Fruit fly (Drosophila melanogaster): ENCODE results near the gene CG17712.

The CG17712 gene

dm6 chr2L:1729607-1730011 lies 22.3 kb downstream of the CG17712 start, which contains the start of the genes Eno and CG31937 (continued):
- TF ChIP-seq fd85E (GFP tag; optimal IDR thresholded peaks at IDR 0.05) (no peak), CG6276 (GFP tag; optimal IDR thresholded peaks at IDR 0.05) (peak; percentile 56), CG34406 (GFP tag; optimal IDR thresholded peaks at IDR 0.05) (peak; percentile 19), OdsH (GFP tag; optimal IDR thresholded peaks at IDR 0.05) (peak; percentile 72), Sox14 (GFP tag; optimal IDR thresholded peaks at IDR 0.05) (peak; percentile 81), cyc (GFP tag; optimal IDR thresholded peaks at IDR 0.05) (peak; percentile 32), CG9139 (GFP tag; optimal IDR thresholded peaks at IDR 0.05) (peak; percentile 14), topi (GFP tag; optimal IDR thresholded peaks at IDR 0.05) (peak; percentile 49)

DNA sequence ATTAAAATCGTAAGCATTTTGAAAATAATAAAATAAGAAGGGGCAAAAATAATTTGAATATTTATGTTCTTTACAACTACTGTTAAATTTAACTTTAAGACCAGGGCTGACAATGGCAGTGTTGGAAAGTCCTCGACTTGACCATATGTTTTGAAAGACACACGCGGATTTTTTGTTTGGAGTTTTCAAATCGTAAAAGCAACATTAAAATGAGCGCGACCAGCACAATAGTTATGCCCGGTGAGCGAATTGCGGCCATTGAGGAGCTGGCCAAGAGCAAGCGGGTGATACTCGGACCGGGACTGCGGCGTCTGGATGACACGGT lies 23.3 kb downstream of the CG17712 start, which contains the start of gene Rrp40:
Rrp40 (plus strand) TSS at position 113 of the 325 bp plus-strand sequence.
- TF ChIP-seq vri (GFP tag; optimal IDR thresholded peaks at IDR 0.05) (no peak), CG6276 (GFP tag; optimal IDR thresholded peaks at IDR 0.05) (no peak), CG11294 (GFP tag; IDR thresholded peaks at IDR 0.05) (no peak), Lpt (GFP tag; optimal IDR thresholded peaks at IDR 0.05) (no peak), CG32006 (GFP tag; optimal IDR thresholded peaks at IDR 0.05) (no peak), Eip78C (GFP tag) (no peak)

DNA sequence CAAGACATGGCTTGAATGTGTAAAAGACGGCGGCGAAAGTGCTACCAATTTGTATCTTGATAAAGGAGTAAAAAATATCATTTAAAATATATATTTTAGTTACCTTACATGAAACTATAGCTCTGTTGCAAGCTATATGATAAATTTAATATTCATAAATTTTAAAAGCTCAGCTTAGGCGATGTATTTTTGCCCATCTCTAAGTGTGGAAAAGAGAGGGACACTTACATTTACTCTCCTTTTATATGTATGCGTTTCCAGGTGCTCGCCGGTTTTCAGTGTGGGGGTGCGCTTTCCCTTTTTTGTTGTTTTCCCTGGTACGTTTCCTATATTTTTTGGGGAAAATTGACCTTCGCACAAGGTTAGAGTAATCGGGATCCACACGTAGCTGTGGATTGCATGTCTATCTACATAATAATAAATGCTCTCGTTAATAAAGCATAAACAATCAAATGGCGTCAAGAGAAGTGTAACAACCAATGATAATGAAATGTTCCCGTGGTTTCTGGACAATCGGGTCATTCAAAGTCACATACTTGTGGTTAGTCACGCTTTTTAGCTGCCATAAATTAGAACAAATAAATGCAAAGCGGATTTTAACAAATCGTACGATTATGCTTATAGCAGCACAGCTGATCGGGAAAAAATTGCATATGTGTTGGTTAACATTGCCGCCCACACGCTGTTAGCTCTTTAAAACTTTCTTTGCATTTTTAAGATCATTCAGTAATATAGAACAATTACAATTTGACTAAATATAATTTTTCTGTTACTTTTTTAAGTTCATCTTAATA lies 23.9 kb downstream of the CG17712 start:
- TF ChIP-seq Gug (GFP tag; IDR thresholded peaks at IDR 0.05) (peak; percentile 96), dac (GFP tag; optimal IDR thresholded peaks at IDR 0.05) (peak; percentile 96), CG1621 (tag; optimal IDR thresholded peaks at IDR 0.05) (peak; percentile 95), Sox14 (GFP tag; optimal IDR thresholded peaks at IDR 0.05) (peak; percentile 97), Sox102F (GFP tag; optimal IDR thresholded peaks at IDR 0.05) (peak; percentile 98), achi (GFP tag; optimal IDR thresholded peaks at IDR 0.05) (peak; percentile 99), CG10669 (GFP tag; optimal IDR thresholded peaks at IDR 0.05) (peak; percentile 96), pdm3 (GFP tag; optimal IDR thresholded peaks at IDR 0.05) (peak; percentile 96), fd85E (GFP tag; optimal IDR thresholded peaks at IDR 0.05) (peak; percentile 93), fkh (GFP tag; optimal IDR thresholded peaks at IDR 0.05) (peak; percentile 94), CG15336 (GFP tag; IDR thresholded peaks at IDR 0.05) (peak; percentile 98), Eip78C (GFP tag) (peak; percentile 99), eg (GFP tag; IDR thresholded peaks at IDR 0.05) (peak; percentile 96), CG3919 (GFP tag; optimal IDR thresholded peaks at IDR 0.05) (peak; percentile 98), ss (GFP tag; optimal IDR thresholded peaks at IDR 0.05) (peak; percentile 99), acj6 (GFP tag; optimal IDR thresholded peaks at IDR 0.05) (peak; percentile 98), CG11902 (GFP tag; optimal IDR thresholded peaks at IDR 0.05) (peak; percentile 94), OdsH (GFP tag; optimal IDR thresholded peaks at IDR 0.05) (peak; percentile 98), salr (GFP tag; optimal IDR thresholded peaks at IDR 0.05) (peak; percentile 93 to 95), CG31627 (GFP tag; optimal IDR thresholded peaks at IDR 0.05) (peak; percentile 93), CG32006 (GFP tag; optimal IDR thresholded peaks at IDR 0.05) (peak; percentile 99), Met (GFP tag; optimal IDR thresholded peaks at IDR 0.05) (peak; percentile 99), svp (GFP tag) (peak; percentile 99), CG7368 (GFP tag; optimal IDR thresholded peaks at IDR 0.05) (peak; percentile 96), CG4318 (GFP tag; optimal IDR thresholded peaks at IDR 0.05) (peak; percentile 95), cyc (GFP tag; optimal IDR thresholded peaks at IDR 0.05) (peak; percentile 95), CG8632 (GFP tag; optimal IDR thresholded peaks at IDR 0.05) (peak; percentile 99), CG8319 (GFP tag; optimal IDR thresholded peaks at IDR 0.05) (peak; percentile 94), Hr4 (GFP tag; optimal IDR thresholded peaks at IDR 0.05) (peak; percentile 97), CG8119 (GFP tag; IDR thresholded peaks at IDR 0.05) (peak; percentile 98), spab (GFP tag; optimal IDR thresholded peaks at IDR 0.05) (peak; percentile 94), CG6163 (GFP tag; IDR thresholded peaks at IDR 0.05) (peak; percentile 98), net (GFP tag; optimal IDR thresholded peaks at IDR 0.05) (peak; percentile 96), Eip93F (GFP tag; optimal IDR thresholded peaks at IDR 0.05) (peak; percentile 96), dsx (GFP tag; optimal IDR thresholded peaks at IDR 0.05; ENCODE audit: poor library complexity, severe bottlenecking) (peak; percentile 98), vri (GFP tag; optimal IDR thresholded peaks at IDR 0.05) (peak; percentile 95), CG10631 (GFP tag; optimal IDR thresholded peaks at IDR 0.05) (peak; percentile 99), CG6854 (GFP tag; optimal IDR thresholded peaks at IDR 0.05) (peak; percentile 98), CG11762 (GFP tag; optimal IDR thresholded peaks at IDR 0.05; ENCODE audit: insufficient read depth) (peak; percentile 93), CG3032 (tag; optimal IDR thresholded peaks at IDR 0.05) (peak; percentile 97)

Data from whole organism, prepupa.